Worm (Caenorhabditis elegans) whole organism, L4 larva: ENCODE results near the gene col-107.

ENCODE experiments used
- T20F7.1 ChIP-seq: fragments of 200-800 bp; sonication (Bioruptor generic); optimal IDR thresholded peaks from 2 replicates; lab custom pipeline; 2018; ENCODE audit warnings: mild to moderate bottlenecking, missing genetic modification characterization, missing compliant biosample characterization
- lin-1 ChIP-seq: fragments of 200-800 bp; sonication (Bioruptor generic); IDR thresholded peaks from 2 replicates; pipeline ENCODE4 v1.3.6; 2022; ENCODE audit warnings: missing genetic modification reagents, missing genetic modification characterization, missing compliant biosample characterization
- lin-13 ChIP-seq: fragments of 150-350 bp; optimal IDR thresholded peaks from 2 replicates; lab custom pipeline; 2014; ENCODE audit warnings: missing biosample characterization, missing genetic modification reagents, missing genetic modification characterization
- lin-39 ChIP-seq: fragments of 150-350 bp; optimal IDR thresholded peaks from 2 replicates; lab custom pipeline; 2014; ENCODE audit warnings: missing biosample characterization, missing genetic modification reagents, missing genetic modification characterization
- mep-1 ChIP-seq: fragments of 150-350 bp; sonication (generic microtip); optimal IDR thresholded peaks from 3 replicates; lab custom pipeline; 2014; ENCODE audit warnings: missing biosample characterization, missing genetic modification characterization
- pha-4 ChIP-seq, 2 experiments: fragments of 150-350 bp in 1 of 2; fragments of 200-800 bp in 1 of 2; sonication (Bioruptor generic) in 1 of 2; IDR thresholded peaks in 1 of 2; optimal IDR thresholded peaks in 1 of 2; 2 replicates each; pipeline versions ENCODE4 v1.3.6 to Lab custom; 2014 to 2022; ENCODE audit warnings: missing genetic modification characterization in 2 of 2, missing genetic modification reagents in 2 of 2, missing biosample characterization in 1 of 2, missing compliant biosample characterization in 1 of 2
- pqm-1 ChIP-seq: sonication (generic microtip); optimal IDR thresholded peaks from 2 replicates; lab custom pipeline; 2017; ENCODE audit warnings: missing biosample characterization, missing genetic modification characterization
- skn-1 ChIP-seq: fragments of 150-350 bp; optimal IDR thresholded peaks from 2 replicates; lab custom pipeline; 2014; ENCODE audit warnings: missing biosample characterization, missing genetic modification characterization

- TF ChIP-seq lin-39 (tag; lab: Kevin White, UChicago) (no peak), lin-13 (GFP tag; lab: Kevin White, UChicago) (no peak), mep-1 (tag; lab: Kevin White, UChicago) (no peak), skn-1 (tag; lab: Kevin White, UChicago) (no peak), pha-4 (GFP tag; IDR thresholded peaks at IDR 0.05; lab: Robert Waterston, UW) (no peak), pha-4 (tag; optimal IDR thresholded peaks at IDR 0.05; lab: Kevin White, UChicago) (no peak), lin-1 (no peak), pqm-1 (no peak), T20F7.1 (GFP tag; lab: Kevin White, UChicago) (no peak)
Observed at ce11 chrIV:1521224-1521623, 27.3 kb upstream of the col-107 start, which contains the start of gene K03H6.4.
